Fruit fly (Drosophila melanogaster) whole organism, larva: ENCODE data around the gene eIF2Balpha.
A peak's percentile ranks its signal among the peaks of the same experiment; 100 is the strongest.

ENCODE experiments used
- noc ChIP-seq: fragments of 200-800 bp; sonication (Bioruptor generic); optimal IDR thresholded peaks from 3 replicates; lab custom pipeline; 2019; ENCODE audit warnings: missing biosample characterization, mild to moderate bottlenecking, missing genetic modification characterization, moderate library complexity

The eIF2Balpha gene

DNA sequence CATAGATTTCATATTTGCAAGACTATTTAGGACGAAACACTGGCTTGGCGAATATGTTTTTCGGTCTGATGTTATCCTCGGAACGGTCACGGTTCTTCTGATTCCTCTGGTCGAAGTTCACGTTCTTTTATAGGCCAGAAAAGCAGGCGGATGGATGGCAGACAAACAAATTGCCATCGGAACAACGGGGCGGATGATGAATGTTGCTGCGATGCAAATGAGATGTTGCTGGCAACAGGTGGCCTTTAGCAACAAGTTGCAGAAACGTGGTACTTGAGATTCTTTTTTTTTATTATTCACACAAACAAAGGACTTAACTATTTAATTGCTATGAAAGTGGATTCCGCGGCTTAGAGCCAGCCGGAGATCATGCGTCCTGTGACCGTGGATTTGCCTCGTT lies 21.4 kb downstream of the eIF2Balpha start, which contains the start of gene Capa:
Gene Capa (minus strand): TSS at position 101 of the 400 bp plus-strand sequence.
- no peak for TF ChIP-seq noc (tag; lab: Kevin White, UChicago)

DNA sequence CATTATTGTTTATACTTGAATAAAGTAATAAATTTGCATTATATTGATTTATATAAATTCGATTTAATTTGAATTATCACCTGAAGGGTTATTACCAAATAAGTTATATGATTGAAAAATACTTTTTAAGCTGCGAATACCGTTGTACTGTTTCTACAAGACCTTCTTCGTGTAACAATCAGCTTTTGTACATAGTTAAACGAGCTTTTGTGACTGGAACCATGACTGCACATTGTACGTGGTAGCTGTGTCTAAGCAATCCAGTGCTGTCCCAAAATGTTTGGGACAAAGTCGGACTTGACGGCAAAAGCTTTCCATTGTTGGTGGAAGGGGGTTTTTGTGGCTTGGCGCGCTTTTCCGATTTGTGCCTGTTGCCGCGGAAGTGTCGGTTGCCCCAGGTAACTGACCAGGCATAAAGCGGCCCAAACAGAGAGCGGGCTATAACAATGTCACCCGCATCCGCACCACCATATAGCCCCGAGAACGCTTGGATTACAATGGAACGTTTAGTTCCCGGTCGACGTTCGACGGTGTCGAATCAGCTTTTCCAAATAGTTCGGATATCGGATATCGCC lies 28.0 kb downstream of the eIF2Balpha start, which contains the start of gene CG31036:
Gene CG31036 (plus strand): TSS at position 507 of the 575 bp plus-strand sequence.
- no peak for TF ChIP-seq noc (tag; lab: Kevin White, UChicago)

dm6 chr3R:29905164-29905563 lies 30.5 kb downstream of the eIF2Balpha start, which contains the start of gene CG15515:
CG15515 (plus strand) TSS chr3R:29905464.
- TF ChIP-seq noc (tag; lab: Kevin White, UChicago) = no peak

DNA sequence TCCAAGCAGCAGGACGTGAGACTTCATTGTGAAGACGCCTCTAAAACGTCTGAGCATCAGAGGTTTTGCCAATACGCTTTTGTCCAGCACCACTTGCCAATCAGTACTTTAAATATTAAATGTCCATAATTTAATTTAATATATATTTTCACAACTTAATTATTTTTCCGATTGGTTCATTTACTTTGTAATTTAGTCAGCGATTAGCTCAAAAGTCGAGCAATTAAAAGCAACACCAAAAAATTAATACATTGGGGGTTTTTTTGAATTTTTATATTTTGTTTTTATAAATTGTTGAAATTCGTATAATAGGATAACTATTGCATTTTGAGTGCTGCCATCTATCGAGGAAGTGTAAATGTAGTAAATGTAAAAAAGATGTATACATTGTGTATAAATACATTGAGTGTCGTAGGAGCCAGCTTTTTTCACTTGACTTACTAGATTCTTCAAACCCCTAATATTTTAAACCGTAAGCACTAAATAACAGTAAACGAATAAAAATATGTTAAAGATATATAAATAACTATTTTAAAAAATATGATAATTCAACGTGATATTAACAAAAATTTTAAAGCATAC lies 31.8 kb downstream of the eIF2Balpha start, which contains the start of gene CG15517:
Gene CG15517 (minus strand): TSS at position 51 of the 582 bp plus-strand sequence.
- no peak for TF ChIP-seq noc (tag; lab: Kevin White, UChicago)

dm6 chr3R:29899635-29900034 lies 36.1 kb downstream of the eIF2Balpha start:
- no peak for TF ChIP-seq noc (tag; lab: Kevin White, UChicago)

DNA sequence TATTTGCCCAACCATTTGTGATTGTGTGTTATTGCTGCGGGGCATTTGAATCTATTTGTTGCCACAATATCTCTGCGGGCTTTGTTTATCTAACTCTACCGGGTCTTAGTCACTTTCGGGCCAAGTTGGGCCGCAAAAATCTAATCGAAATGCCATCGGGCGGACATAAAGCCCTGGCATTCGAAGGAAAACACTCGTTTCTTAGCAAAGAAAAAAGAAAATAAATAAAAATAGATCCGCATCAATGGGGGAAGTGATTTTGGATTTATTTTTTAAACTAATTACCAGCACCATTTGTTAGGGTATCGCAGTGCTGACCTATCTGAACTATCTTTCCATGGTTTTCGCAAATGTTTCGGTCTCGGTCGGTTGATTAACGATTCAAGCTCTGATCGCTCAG lies 37.1 kb downstream of the eIF2Balpha start:
- peak; percentile 50 for TF ChIP-seq noc (tag; lab: Kevin White, UChicago)

- TF ChIP-seq noc (tag; lab: Kevin White, UChicago) = peak; percentile 67
These were observed 41.3 kb downstream of the eIF2Balpha start for dm6 chr3R:29894393-29894792.

DNA sequence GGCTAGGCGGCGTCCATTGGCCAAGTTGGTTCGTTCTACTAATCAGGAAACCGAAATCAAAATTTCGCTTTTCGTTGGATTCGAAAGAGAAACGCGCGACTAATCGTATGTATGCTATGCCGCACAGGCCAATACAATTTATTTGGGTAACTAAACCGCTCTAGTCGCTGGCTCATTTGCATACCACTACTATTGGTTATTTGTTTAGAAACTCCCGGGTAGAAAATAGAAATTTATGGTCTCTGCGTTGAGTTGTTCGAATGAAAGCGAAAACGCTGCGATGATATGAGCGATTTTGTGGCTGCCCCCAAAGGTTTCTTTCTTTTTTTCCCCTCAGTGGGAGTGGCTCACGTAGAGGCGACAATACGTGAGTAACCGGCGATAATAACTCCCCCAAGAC lies 42.7 kb downstream of the eIF2Balpha start:
- TF ChIP-seq noc (tag; lab: Kevin White, UChicago) = no peak

dm6 chr3R:29891183-29891582 lies 44.5 kb downstream of the eIF2Balpha start:
- no peak for TF ChIP-seq noc (tag; lab: Kevin White, UChicago)
